Fruit fly (Drosophila melanogaster) whole organism, pupa: ENCODE data around the gene CG4592.

Experiments used
- CG10348 ChIP-seq: fragments of 200-800 bp; sonication (Bioruptor generic); IDR thresholded peaks from 2 replicates; pipeline ENCODE4 v1.3.6; 2022; ENCODE audit warnings: missing biosample characterization, missing genetic modification characterization
- CG12605 ChIP-seq: fragments of 200-800 bp; sonication (Bioruptor generic); IDR thresholded peaks from 2 replicates; pipeline ENCODE4 v1.3.6; 2022; ENCODE audit warnings: missing biosample characterization, missing genetic modification characterization
- CG13204 ChIP-seq: fragments of 200-800 bp; sonication (Bioruptor generic); optimal IDR thresholded peaks from 2 replicates; lab custom pipeline; 2018; ENCODE audit warnings: missing biosample characterization, mild to moderate bottlenecking, missing genetic modification characterization, moderate library complexity
- CG14655 ChIP-seq: fragments of 200-800 bp; sonication (Bioruptor generic); optimal IDR thresholded peaks from 3 replicates; lab custom pipeline; 2017; ENCODE audit warnings: mild to moderate bottlenecking, missing biosample characterization, missing genetic modification reagents, missing genetic modification characterization
- CG15710 ChIP-seq: fragments of 200-800 bp; sonication (Bioruptor generic); optimal IDR thresholded peaks from 2 replicates; lab custom pipeline; 2018; ENCODE audit warnings: missing biosample characterization, mild to moderate bottlenecking, missing genetic modification characterization, moderate library complexity
- CG17806 ChIP-seq: fragments of 200-800 bp; sonication (Bioruptor generic); optimal IDR thresholded peaks from 2 replicates; lab custom pipeline; 2018; ENCODE audit warnings: missing biosample characterization, mild to moderate bottlenecking, missing genetic modification characterization, moderate library complexity
- CG32121 ChIP-seq: fragments of 200-800 bp; sonication (Bioruptor generic); IDR thresholded peaks from 2 replicates; pipeline ENCODE4 v1.3.6; 2022; ENCODE audit warnings: missing biosample characterization, missing genetic modification characterization
- CG34367 ChIP-seq: fragments of 200-800 bp; sonication (Bioruptor generic); optimal IDR thresholded peaks from 2 replicates; lab custom pipeline; 2018; ENCODE audit warnings: missing biosample characterization, mild to moderate bottlenecking, missing genetic modification characterization
- CG4496 ChIP-seq: fragments of 200-800 bp; sonication (Bioruptor generic); IDR thresholded peaks from 3 replicates; pipeline ENCODE4 v1.3.6; 2022; ENCODE audit warnings: missing biosample characterization, missing genetic modification characterization
- CG8159 ChIP-seq: fragments of 200-800 bp; sonication (Bioruptor generic); optimal IDR thresholded peaks from 3 replicates; lab custom pipeline; 2018; ENCODE audit warnings: missing biosample characterization, mild to moderate bottlenecking, missing genetic modification characterization, moderate library complexity
- CG8301 ChIP-seq: fragments of 200-800 bp; sonication (Bioruptor generic); optimal IDR thresholded peaks from 2 replicates; lab custom pipeline; 2018; ENCODE audit warnings: missing biosample characterization, mild to moderate bottlenecking, missing genetic modification characterization
- CG9948 ChIP-seq: fragments of 200-800 bp; sonication (Bioruptor generic); optimal IDR thresholded peaks from 2 replicates; lab custom pipeline; 2018; ENCODE audit warnings: missing biosample characterization, mild to moderate bottlenecking, missing genetic modification characterization, moderate library complexity
- D1 ChIP-seq: fragments of 200-800 bp; sonication (Bioruptor generic); optimal IDR thresholded peaks from 2 replicates; lab custom pipeline; 2018; ENCODE audit warnings: missing biosample characterization, mild to moderate bottlenecking, missing genetic modification characterization, moderate library complexity
- EcR ChIP-seq: fragments of 200-800 bp; sonication (Bioruptor generic); optimal IDR thresholded peaks from 3 replicates; lab custom pipeline; 2019; ENCODE audit warnings: missing biosample characterization, missing genetic modification characterization, mild to moderate bottlenecking, moderate library complexity, missing genetic modification reagents
- Ets98B ChIP-seq: fragments of 200-800 bp; sonication (Bioruptor generic); IDR thresholded peaks from 2 replicates; pipeline ENCODE4 v1.3.6; 2022; ENCODE audit warnings: missing biosample characterization, missing genetic modification characterization
- Pif1A ChIP-seq: fragments of 200-800 bp; sonication (Bioruptor generic); optimal IDR thresholded peaks from 3 replicates; lab custom pipeline; 2016; ENCODE audit warnings: missing biosample characterization, missing genetic modification characterization
- Pif1B ChIP-seq: fragments of 200-800 bp; sonication (Bioruptor generic); optimal IDR thresholded peaks from 3 replicates; lab custom pipeline; 2016; ENCODE audit warnings: missing biosample characterization, missing genetic modification characterization
- Snoo ChIP-seq: fragments of 200-800 bp; sonication (Bioruptor generic); optimal IDR thresholded peaks from 3 replicates; lab custom pipeline; 2017; ENCODE audit warnings: missing biosample characterization, mild to moderate bottlenecking, missing genetic modification characterization, inconsistent platforms
- fd96Ca ChIP-seq: fragments of 200-800 bp; sonication (Bioruptor generic); IDR thresholded peaks from 3 replicates; pipeline ENCODE4 v1.3.6; 2022; ENCODE audit warnings: missing biosample characterization, missing genetic modification characterization
- gl ChIP-seq: fragments of 200-800 bp; sonication (Bioruptor generic); optimal IDR thresholded peaks from 2 replicates; lab custom pipeline; 2018; ENCODE audit warnings: missing biosample characterization, mild to moderate bottlenecking, missing genetic modification characterization
- rn ChIP-seq: fragments of 200-800 bp; sonication (Bioruptor generic); IDR thresholded peaks from 2 replicates; pipeline ENCODE4 v1.3.6; 2022; ENCODE audit warnings: missing biosample characterization, missing genetic modification characterization

The CG4592 gene

DNA sequence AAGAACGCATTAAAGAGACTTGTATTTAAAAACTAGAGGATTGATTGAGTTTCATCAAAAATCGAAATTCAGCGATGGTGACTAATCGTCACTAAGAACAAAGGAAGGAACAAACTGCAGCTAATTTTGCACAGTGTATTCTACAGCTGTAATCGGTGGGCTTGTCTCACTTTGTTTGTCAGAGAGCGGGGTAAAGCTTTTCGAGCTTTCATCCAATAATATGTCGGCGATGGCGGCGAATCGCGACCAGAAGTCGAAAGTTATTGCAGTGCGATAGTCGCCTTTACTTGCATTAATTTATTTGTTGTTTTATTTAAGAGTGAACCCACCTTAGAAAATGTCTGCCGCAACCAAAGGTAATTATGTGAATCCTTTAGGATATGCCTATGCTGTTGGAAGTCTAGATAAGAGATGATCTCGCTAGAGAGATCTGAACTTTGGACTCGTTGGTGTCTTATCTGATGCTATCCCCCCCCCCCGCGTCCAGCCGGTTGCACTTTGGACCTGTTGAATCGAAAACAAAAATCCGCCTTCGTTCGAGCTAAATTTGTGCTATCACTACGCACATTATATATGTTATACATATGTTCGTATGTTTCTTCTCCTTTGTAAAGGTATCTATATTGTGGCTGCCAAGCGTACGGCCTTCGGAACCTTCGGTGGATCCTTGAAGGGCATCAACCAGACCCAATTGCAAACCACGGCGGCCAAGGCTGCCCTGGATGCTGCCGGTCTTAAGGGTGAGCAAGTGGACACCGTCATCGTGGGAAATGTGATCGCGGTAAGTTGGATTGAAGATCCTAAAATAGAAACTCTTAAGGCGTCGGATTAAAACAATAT is 6.2 kb upstream of the CG4592 start, which contains the start of gene yip2:
Gene yip2 (plus strand): TSS at position 243 of the 840 bp plus-strand sequence.
- TF ChIP-seq CG8159 (tag; lab: Kevin White, UChicago) (peak; percentile 93), CG13204 (peak; percentile 100), Pif1A (GFP tag; lab: Kevin White, UChicago) (peak; percentile 98), CG15710 (peak; percentile 87), Ets98B (peak; percentile 91), CG8301 (tag; lab: Kevin White, UChicago) (peak; percentile 96), EcR (GFP tag; lab: Kevin White, UChicago) (peak; percentile 81), CG17806 (tag; lab: Kevin White, UChicago) (peak; percentile 89), CG14655 (GFP tag; lab: Kevin White, UChicago) (peak; percentile 98), Pif1B (GFP tag; lab: Kevin White, UChicago) (peak; percentile 99), CG12605 (peak; percentile 97), gl (tag; lab: Kevin White, UChicago) (peak; percentile 100), fd96Ca (GFP tag; lab: Robert Waterston, UW) (peak; percentile 92), rn (GFP tag; lab: Robert Waterston, UW) (peak; percentile 66; the same call in 1 of the 2 replicates), CG4496 (GFP tag; lab: Robert Waterston, UW) (peak; percentile 92), CG9948 (tag; lab: Kevin White, UChicago) (peak; percentile 77), D1 (tag; lab: Kevin White, UChicago) (peak; percentile 54), CG34367 (tag; lab: Kevin White, UChicago) (peak; percentile 94), CG10348 (no peak), CG32121 (GFP tag; lab: Robert Waterston, UW) (peak; percentile 96), Snoo (tag; lab: Kevin White, UChicago) (peak; percentile 98)

DNA sequence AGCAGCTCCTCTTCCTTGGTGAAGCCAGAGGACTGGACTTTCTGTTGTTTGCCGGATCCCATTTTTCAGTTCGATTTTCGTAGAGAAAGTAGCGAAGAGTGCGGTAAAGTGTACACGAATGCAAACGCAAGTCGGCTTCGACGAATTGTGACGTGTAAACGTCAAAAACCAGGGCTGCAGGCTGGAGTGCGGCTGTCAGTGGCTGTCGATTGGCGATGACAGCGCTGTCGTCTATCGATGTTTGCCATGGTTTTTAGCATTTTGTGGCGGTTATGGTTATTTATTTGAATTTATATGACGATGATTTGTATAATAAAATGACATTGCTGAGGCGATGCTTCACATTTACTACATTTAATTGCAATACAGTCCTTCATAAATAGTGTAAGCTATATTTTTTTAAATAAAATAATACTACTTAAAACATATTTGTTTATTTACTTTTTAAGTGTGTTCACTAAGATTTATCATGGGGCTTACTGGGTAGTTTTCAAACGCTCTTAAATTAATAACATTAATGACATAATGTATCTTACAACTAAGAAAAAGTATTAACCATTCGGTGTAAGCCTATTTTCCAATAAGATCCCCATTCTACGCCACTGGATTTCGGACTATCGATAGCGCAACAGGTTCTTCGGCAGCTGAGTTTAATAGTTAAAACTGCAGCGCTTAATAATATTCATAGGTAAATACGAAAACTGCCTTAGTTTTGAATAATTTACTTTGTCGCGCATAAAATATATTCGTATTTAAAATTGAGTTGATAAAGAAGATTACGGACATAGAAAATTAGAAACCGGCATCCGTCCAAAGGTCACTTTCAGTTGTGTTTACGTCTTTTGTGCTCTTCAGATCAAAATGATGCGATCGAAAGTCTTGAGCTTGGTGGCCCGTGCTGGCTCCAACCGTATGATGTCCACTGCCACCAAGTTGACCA is 3.1 kb upstream of the CG4592 start, which contains the start of the genes CG5885 and CG4598:
Gene CG5885 (minus strand): TSS at position 311 of the 940 bp plus-strand sequence.
Gene CG4598 (plus strand): TSS at position 599 of the 940 bp plus-strand sequence.
- TF ChIP-seq CG4496 (GFP tag; lab: Robert Waterston, UW) (peak; percentile 39), rn (GFP tag; lab: Robert Waterston, UW) (no peak), CG32121 (GFP tag; lab: Robert Waterston, UW) (peak; percentile 76), CG13204 (peak; percentile 42), CG12605 (peak; percentile 80), fd96Ca (GFP tag; lab: Robert Waterston, UW) (peak; percentile 43; the same call in 1 of the 3 replicates), gl (tag; lab: Kevin White, UChicago) (peak; percentile 81), CG34367 (tag; lab: Kevin White, UChicago) (peak; percentile 2), CG15710 (peak; percentile 55), Snoo (tag; lab: Kevin White, UChicago) (peak; percentile 44), Pif1B (GFP tag; lab: Kevin White, UChicago) (peak; percentile 69), CG17806 (tag; lab: Kevin White, UChicago) (peak; percentile 42), Pif1A (GFP tag; lab: Kevin White, UChicago) (peak; percentile 82), CG14655 (GFP tag; lab: Kevin White, UChicago) (peak; percentile 78), Ets98B (peak; percentile 78), CG9948 (tag; lab: Kevin White, UChicago) (peak; percentile 58), D1 (tag; lab: Kevin White, UChicago) (no peak), CG8301 (tag; lab: Kevin White, UChicago) (peak; percentile 63), CG8159 (tag; lab: Kevin White, UChicago) (peak; percentile 63), EcR (GFP tag; lab: Kevin White, UChicago) (peak; percentile 10), CG10348 (no peak)

DNA sequence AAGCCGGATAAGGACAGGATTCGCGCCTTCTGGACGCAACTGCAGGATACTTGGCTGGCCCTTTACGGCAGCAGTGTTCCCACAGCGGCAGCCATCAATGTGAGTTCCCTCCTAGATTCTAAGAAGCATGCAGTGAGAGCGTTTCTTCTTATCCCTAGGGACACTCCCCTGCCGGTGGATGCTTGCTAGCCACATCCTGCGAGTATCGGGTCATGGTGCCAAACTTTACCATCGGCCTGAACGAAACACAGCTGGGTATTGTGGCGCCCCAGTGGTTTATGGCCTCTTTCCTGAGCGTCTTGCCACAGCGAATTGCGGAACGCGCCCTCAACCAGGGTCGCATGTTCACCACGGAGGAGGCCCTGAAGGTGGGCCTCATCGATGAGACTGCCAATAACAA is 2.2 kb upstream of the CG4592 start:
- no peak for TF ChIP-seq rn (GFP tag; lab: Robert Waterston, UW)

DNA sequence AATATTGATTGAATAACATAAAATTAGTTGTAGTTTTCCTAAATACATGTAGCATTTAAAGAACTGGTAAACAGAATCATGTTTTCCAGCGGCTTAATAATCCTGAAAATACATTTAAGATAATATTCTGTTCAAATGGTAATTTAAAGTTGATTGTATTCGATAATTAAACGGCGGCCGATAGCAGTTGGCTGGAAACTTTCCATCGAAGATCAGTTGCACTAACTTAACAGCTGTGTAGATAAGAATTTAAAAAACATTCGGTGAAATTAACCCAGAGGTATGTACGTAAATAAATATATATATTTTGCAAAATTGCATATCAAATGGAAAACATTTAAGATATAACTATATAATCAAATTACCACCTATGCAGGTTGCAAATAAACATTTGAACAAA is 1.5 kb upstream of the CG4592 start, which contains the start of gene CG4594:
Gene CG4594 (plus strand): TSS at position 212 of the 400 bp plus-strand sequence.
- TF ChIP-seq CG17806 (tag; lab: Kevin White, UChicago) (no peak), gl (tag; lab: Kevin White, UChicago) (no peak), Pif1A (GFP tag; lab: Kevin White, UChicago) (no peak), CG34367 (tag; lab: Kevin White, UChicago) (no peak), Pif1B (GFP tag; lab: Kevin White, UChicago) (no peak), CG9948 (tag; lab: Kevin White, UChicago) (no peak), CG12605 (no peak), CG10348 (no peak), rn (GFP tag; lab: Robert Waterston, UW) (no peak), CG15710 (no peak), CG13204 (no peak), CG8159 (tag; lab: Kevin White, UChicago) (no peak), CG4496 (GFP tag; lab: Robert Waterston, UW) (no peak), CG32121 (GFP tag; lab: Robert Waterston, UW) (no peak), fd96Ca (GFP tag; lab: Robert Waterston, UW) (no peak), D1 (tag; lab: Kevin White, UChicago) (no peak), Ets98B (no peak), CG8301 (tag; lab: Kevin White, UChicago) (no peak)
- TF ChIP-seq, all 21 proteins: peak for 0
